Worm (Caenorhabditis elegans) whole organism, late embryonic: ENCODE results near the gene ttr-31.

Experiments used
- C08G9.2 ChIP-seq: sonication (generic microtip); optimal IDR thresholded peaks from 2 replicates; lab custom pipeline; 2016; ENCODE audit warnings: mild to moderate bottlenecking, missing genetic modification characterization, moderate library complexity, missing compliant biosample characterization
- C38D4.7 ChIP-seq: fragments of 200-800 bp; sonication (Bioruptor generic); optimal IDR thresholded peaks from 2 replicates; lab custom pipeline; 2018; ENCODE audit warnings: mild to moderate bottlenecking, missing genetic modification characterization, moderate library complexity, missing compliant biosample characterization
- F13H6.1 ChIP-seq: sonication (generic microtip); optimal IDR thresholded peaks from 2 replicates; lab custom pipeline; 2016; ENCODE audit warnings: missing genetic modification characterization, missing compliant biosample characterization
- K02D7.2 ChIP-seq: sonication (generic microtip); optimal IDR thresholded peaks from 2 replicates; lab custom pipeline; 2017; ENCODE audit warnings: mild to moderate bottlenecking, missing genetic modification characterization, missing compliant biosample characterization
- K09A11.1 ChIP-seq: sonication (generic microtip); optimal IDR thresholded peaks from 2 replicates; lab custom pipeline; 2017; ENCODE audit warnings: antibody characterized with exemption, mild to moderate bottlenecking, missing genetic modification characterization, missing compliant biosample characterization; ENCODE audit not compliant: insufficient read depth
- Y22D7AL.16 ChIP-seq: sonication (generic microtip); optimal IDR thresholded peaks from 2 replicates; lab custom pipeline; 2016; ENCODE audit warnings: missing genetic modification characterization, missing compliant biosample characterization
- ahr-1 ChIP-seq: sonication (generic microtip); optimal IDR thresholded peaks from 2 replicates; lab custom pipeline; 2016; ENCODE audit warnings: missing genetic modification characterization, missing compliant biosample characterization
- ama-1 ChIP-seq: fragments of 150-350 bp; optimal IDR thresholded peaks from 2 replicates; lab custom pipeline; 2014
- ceh-18 ChIP-seq: sonication (generic microtip); optimal IDR thresholded peaks from 2 replicates; lab custom pipeline; 2016; ENCODE audit warnings: missing genetic modification characterization, missing compliant biosample characterization
- ceh-24 ChIP-seq: sonication (generic microtip); optimal IDR thresholded peaks from 2 replicates; lab custom pipeline; 2016; ENCODE audit warnings: mild to moderate bottlenecking, missing genetic modification characterization, missing compliant biosample characterization
- ceh-48 ChIP-seq: sonication (generic microtip); optimal IDR thresholded peaks from 2 replicates; lab custom pipeline; 2016; ENCODE audit warnings: missing genetic modification characterization, inconsistent platforms, missing compliant biosample characterization
- ceh-6 ChIP-seq: fragments of 200-800 bp; sonication (Bioruptor generic); optimal IDR thresholded peaks from 2 replicates; lab custom pipeline; 2018; ENCODE audit warnings: mild to moderate bottlenecking, missing genetic modification characterization, missing compliant biosample characterization
- ceh-9 ChIP-seq: sonication (generic microtip); optimal IDR thresholded peaks from 2 replicates; lab custom pipeline; 2016; ENCODE audit warnings: mild to moderate bottlenecking, missing genetic modification characterization, inconsistent platforms, missing compliant biosample characterization
- che-1 ChIP-seq: sonication (generic microtip); optimal IDR thresholded peaks from 2 replicates; lab custom pipeline; 2016; ENCODE audit warnings: mild to moderate bottlenecking, missing genetic modification characterization, missing compliant biosample characterization
- dmd-4 ChIP-seq: sonication (generic microtip); optimal IDR thresholded peaks from 2 replicates; lab custom pipeline; 2016; ENCODE audit warnings: borderline replicate concordance, missing genetic modification characterization, missing compliant biosample characterization
- dve-1 ChIP-seq: sonication (generic microtip); optimal IDR thresholded peaks from 2 replicates; lab custom pipeline; 2017; ENCODE audit warnings: antibody characterized with exemption, mild to moderate bottlenecking, missing genetic modification characterization, missing compliant biosample characterization
- elt-4 ChIP-seq: sonication (generic microtip); optimal IDR thresholded peaks from 2 replicates; lab custom pipeline; 2016; ENCODE audit warnings: missing genetic modification characterization, missing compliant biosample characterization
- ets-4 ChIP-seq: sonication (generic microtip); optimal IDR thresholded peaks from 2 replicates; lab custom pipeline; 2016; ENCODE audit warnings: missing genetic modification characterization, missing compliant biosample characterization
- eyg-1 ChIP-seq: sonication (generic microtip); optimal IDR thresholded peaks from 2 replicates; lab custom pipeline; 2016; ENCODE audit warnings: missing genotype, missing genetic modification characterization, missing compliant biosample characterization
- fkh-10 ChIP-seq: fragments of 150-350 bp; optimal IDR thresholded peaks from 2 replicates; lab custom pipeline; 2014; ENCODE audit warnings: missing biosample characterization, missing genetic modification reagents, missing genetic modification characterization
- fkh-6 ChIP-seq: sonication (generic microtip); optimal IDR thresholded peaks from 2 replicates; lab custom pipeline; 2016; ENCODE audit warnings: missing genetic modification characterization, missing compliant biosample characterization
- gmeb-2 ChIP-seq: sonication (generic microtip); optimal IDR thresholded peaks from 2 replicates; lab custom pipeline; 2016; ENCODE audit warnings: missing genetic modification characterization, inconsistent platforms, missing compliant biosample characterization
- hlh-13 ChIP-seq: fragments of 200-800 bp; sonication (Bioruptor generic); optimal IDR thresholded peaks from 2 replicates; lab custom pipeline; 2018; ENCODE audit warnings: mild to moderate bottlenecking, missing genetic modification characterization, missing compliant biosample characterization
- hlh-8 ChIP-seq: sonication (generic microtip); optimal IDR thresholded peaks from 2 replicates; lab custom pipeline; 2016; ENCODE audit warnings: missing genotype, missing genetic modification characterization, missing compliant biosample characterization
- lim-6 ChIP-seq: sonication (generic microtip); optimal IDR thresholded peaks from 2 replicates; lab custom pipeline; 2016; ENCODE audit warnings: missing genetic modification characterization, missing compliant biosample characterization
- lin-11 ChIP-seq: fragments of 200-800 bp; sonication (Bioruptor generic); optimal IDR thresholded peaks from 2 replicates; lab custom pipeline; 2018; ENCODE audit warnings: mild to moderate bottlenecking, missing genetic modification characterization, missing compliant biosample characterization
- madf-2 ChIP-seq: sonication (generic microtip); optimal IDR thresholded peaks from 2 replicates; lab custom pipeline; 2017; ENCODE audit warnings: missing genetic modification characterization, missing compliant biosample characterization
- nfya-1 ChIP-seq: sonication (generic microtip); optimal IDR thresholded peaks from 2 replicates; lab custom pipeline; 2017; ENCODE audit warnings: missing genetic modification characterization, mild to moderate bottlenecking, missing compliant biosample characterization, antibody characterized with exemption, moderate library complexity
- nhr-11 ChIP-seq: fragments of 150-350 bp; optimal IDR thresholded peaks from 2 replicates; lab custom pipeline; 2014; ENCODE audit warnings: missing biosample characterization, missing genetic modification characterization
- npax-4 ChIP-seq: sonication (generic microtip); optimal IDR thresholded peaks from 2 replicates; lab custom pipeline; 2016; ENCODE audit warnings: missing genetic modification characterization, missing compliant biosample characterization
- odd-2 ChIP-seq: sonication (generic microtip); optimal IDR thresholded peaks from 2 replicates; lab custom pipeline; 2017; ENCODE audit warnings: antibody characterized with exemption, mild to moderate bottlenecking, missing genetic modification characterization, missing compliant biosample characterization
- pag-3 ChIP-seq: sonication (generic microtip); optimal IDR thresholded peaks from 2 replicates; lab custom pipeline; 2016; ENCODE audit warnings: missing compliant biosample characterization, missing genetic modification characterization, borderline replicate concordance
- pat-9 ChIP-seq: fragments of 200-800 bp; sonication (Bioruptor generic); optimal IDR thresholded peaks from 2 replicates; lab custom pipeline; 2018; ENCODE audit warnings: mild to moderate bottlenecking, missing genetic modification characterization, moderate library complexity, missing compliant biosample characterization
- pax-1 ChIP-seq: fragments of 150-350 bp; optimal IDR thresholded peaks from 2 replicates; lab custom pipeline; 2014; ENCODE audit warnings: missing biosample characterization, missing genetic modification characterization
- pqm-1 ChIP-seq: sonication (generic microtip); optimal IDR thresholded peaks from 2 replicates; lab custom pipeline; 2016; ENCODE audit warnings: missing genetic modification characterization, missing compliant biosample characterization
- pros-1 ChIP-seq: fragments of 150-350 bp; optimal IDR thresholded peaks from 2 replicates; lab custom pipeline; 2014; ENCODE audit warnings: missing biosample characterization, missing genetic modification reagents, missing genetic modification characterization
- ref-2 ChIP-seq: sonication (generic microtip); optimal IDR thresholded peaks from 2 replicates; lab custom pipeline; 2016; ENCODE audit warnings: missing genetic modification characterization, missing compliant biosample characterization
- rnt-1 ChIP-seq: sonication (generic microtip); optimal IDR thresholded peaks from 2 replicates; lab custom pipeline; 2016; ENCODE audit warnings: missing genetic modification characterization, missing compliant biosample characterization
- sox-2 ChIP-seq: fragments of 200-800 bp; sonication (Bioruptor generic); IDR thresholded peaks from 2 replicates; pipeline ENCODE4 v1.3.6; 2022; ENCODE audit warnings: missing genetic modification reagents, missing genetic modification characterization, missing compliant biosample characterization
- sox-4 ChIP-seq: sonication (generic microtip); optimal IDR thresholded peaks from 2 replicates; lab custom pipeline; 2017; ENCODE audit warnings: mild to moderate bottlenecking, missing genetic modification characterization, inconsistent platforms, missing compliant biosample characterization
- tbx-2 ChIP-seq: sonication (generic microtip); optimal IDR thresholded peaks from 2 replicates; lab custom pipeline; 2016; ENCODE audit warnings: missing genetic modification characterization, missing compliant biosample characterization
- tbx-7 ChIP-seq: sonication (generic microtip); optimal IDR thresholded peaks from 2 replicates; lab custom pipeline; 2016; ENCODE audit warnings: missing genotype, missing genetic modification characterization, missing compliant biosample characterization
- unc-3 ChIP-seq, 2 experiments: fragments of 200-800 bp in 1 of 2; sonication (Bioruptor generic) in 1 of 2; sonication (generic microtip) in 1 of 2; conservative IDR thresholded peaks in 1 of 2; optimal IDR thresholded peaks in 1 of 2; 2 replicates each; pipeline versions ENCODE4 v1.3.6 to Lab custom; 2016 to 2022; ENCODE audit warnings: missing compliant biosample characterization in 2 of 2, missing genetic modification characterization in 2 of 2, missing genetic modification reagents in 1 of 2
- unc-42 ChIP-seq: sonication (generic microtip); optimal IDR thresholded peaks from 2 replicates; lab custom pipeline; 2016; ENCODE audit warnings: missing genotype, missing genetic modification characterization, missing compliant biosample characterization
- unc-55 ChIP-seq: sonication (generic microtip); optimal IDR thresholded peaks from 2 replicates; lab custom pipeline; 2017; ENCODE audit warnings: missing biosample characterization, missing genetic modification reagents, missing genetic modification characterization
- unc-86 ChIP-seq: sonication (generic microtip); optimal IDR thresholded peaks from 2 replicates; lab custom pipeline; 2016; ENCODE audit warnings: missing genetic modification characterization, missing compliant biosample characterization
- zip-5 ChIP-seq: sonication (generic microtip); optimal IDR thresholded peaks from 2 replicates; lab custom pipeline; 2016; ENCODE audit warnings: missing genetic modification characterization, missing compliant biosample characterization
- ztf-16 ChIP-seq: sonication (generic microtip); optimal IDR thresholded peaks from 2 replicates; lab custom pipeline; 2017; ENCODE audit warnings: missing genetic modification characterization, missing compliant biosample characterization

Gene ttr-31

DNA sequence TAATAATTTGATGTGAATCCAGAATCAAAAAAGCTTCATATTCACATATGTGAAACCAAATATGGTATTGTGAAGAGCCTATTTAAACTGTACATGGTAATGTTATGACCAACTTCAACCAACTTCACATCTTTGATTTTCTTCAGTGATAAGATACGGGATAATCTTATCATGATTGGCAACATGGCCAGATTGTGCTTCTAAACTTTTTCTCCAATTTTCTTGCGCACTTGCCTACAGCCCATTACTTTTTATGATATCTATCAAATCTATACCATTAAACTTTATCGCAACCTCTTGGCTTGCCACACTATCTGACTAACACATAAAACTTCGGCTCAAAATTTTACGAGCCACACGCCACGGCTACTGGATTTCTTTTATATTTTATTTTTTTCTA is 23.6 kb upstream of the ttr-31 start:
- TF ChIP-seq K02D7.2 (tag; lab: Kevin White, UChicago): no peak
- no peak for TF ChIP-seq ref-2
- no peak for TF ChIP-seq pax-1
- no peak for TF ChIP-seq ceh-9 (tag; lab: Kevin White, UChicago)
- no peak for TF ChIP-seq ahr-1
- no peak for TF ChIP-seq unc-55 (GFP tag; lab: Kevin White, UChicago)
- TF ChIP-seq fkh-6 (tag; lab: Kevin White, UChicago): no peak
- no peak for TF ChIP-seq pqm-1
- TF ChIP-seq nhr-11: no peak
- no peak for TF ChIP-seq zip-5 (tag; lab: Kevin White, UChicago)
- TF ChIP-seq dve-1 (tag; lab: Kevin White, UChicago): no peak
- no peak for TF ChIP-seq lim-6 (tag; lab: Kevin White, UChicago)
- no peak for TF ChIP-seq ztf-16 (tag; lab: Kevin White, UChicago)
- no peak for TF ChIP-seq npax-4 (tag; lab: Kevin White, UChicago)
- no peak for TF ChIP-seq K09A11.1
- TF ChIP-seq tbx-2 (tag; lab: Kevin White, UChicago): no peak
- TF ChIP-seq pag-3 (tag; lab: Kevin White, UChicago): no peak

DNA sequence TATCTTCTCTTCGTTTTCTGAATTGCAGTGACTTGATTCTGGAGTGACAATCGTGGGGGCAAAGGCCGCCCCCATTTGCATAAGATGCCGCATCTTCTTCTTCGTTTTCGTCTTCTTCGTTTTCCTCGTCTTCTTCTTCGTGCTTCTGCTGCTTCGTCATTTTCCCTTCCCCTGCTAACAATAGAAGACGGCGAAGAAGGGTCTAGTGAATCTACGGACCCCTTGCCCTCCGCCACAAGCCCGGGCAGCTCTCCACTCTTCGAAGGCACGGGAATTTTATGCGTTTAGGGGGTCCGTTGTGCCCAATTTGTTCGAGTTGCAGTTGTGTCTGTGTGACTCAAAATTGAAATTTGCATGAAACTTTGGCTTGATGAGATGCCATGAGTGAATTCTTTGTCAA is 23.0 kb upstream of the ttr-31 start:
- peak; percentile 16 for TF ChIP-seq unc-42 (tag; lab: Kevin White, UChicago)
- TF ChIP-seq pros-1 (tag; lab: Kevin White, UChicago): peak; percentile 61
- no peak for TF ChIP-seq C08G9.2 (tag; lab: Kevin White, UChicago)
- no peak for TF ChIP-seq sox-4 (tag; lab: Kevin White, UChicago)
- no peak for TF ChIP-seq hlh-13 (GFP tag; lab: Kevin White, UChicago)
- TF ChIP-seq C38D4.7 (GFP tag; lab: Kevin White, UChicago): peak; percentile 33
- no peak for TF ChIP-seq unc-3 (GFP tag; conservative IDR thresholded peaks at IDR 0.05; lab: Robert Waterston, UW)
- no peak for TF ChIP-seq unc-3 (tag; optimal IDR thresholded peaks at IDR 0.05; lab: Kevin White, UChicago)
- no peak for TF ChIP-seq ref-2
- no peak for TF ChIP-seq pax-1

DNA sequence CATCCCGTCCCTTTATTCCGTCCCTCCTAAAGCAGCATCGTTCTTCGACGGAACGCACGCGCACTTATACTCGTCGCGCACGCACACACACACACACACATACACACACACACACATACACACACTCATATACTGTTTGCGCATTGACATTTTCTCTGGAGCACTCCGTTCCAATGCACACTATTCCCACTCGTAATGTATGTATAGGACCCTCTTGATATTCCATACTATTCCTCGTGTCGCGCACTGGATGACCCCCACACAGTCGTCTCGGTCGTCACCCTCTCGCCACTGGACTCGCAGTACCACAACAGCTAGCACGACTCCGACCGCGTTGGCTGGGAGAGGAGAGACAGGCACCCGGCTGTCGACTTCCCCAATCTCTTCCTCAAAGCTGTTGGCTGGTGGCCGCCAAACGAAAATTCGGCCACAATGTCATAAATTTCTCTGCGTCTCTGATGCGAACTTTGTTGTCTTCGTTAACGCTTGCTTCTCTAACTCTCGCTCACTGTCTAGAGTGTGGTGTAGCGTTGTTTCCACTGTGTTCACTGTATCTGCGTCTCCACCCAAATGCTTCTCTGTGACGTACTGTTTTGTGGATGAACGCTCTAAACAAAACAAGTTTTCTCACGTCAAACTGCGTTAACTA is 22.3 kb upstream of the ttr-31 start:
- TF ChIP-seq fkh-10 (no peak), F13H6.1 (tag; lab: Kevin White, UChicago) (peak; percentile 78), ceh-24 (no peak), gmeb-2 (tag; lab: Kevin White, UChicago) (no peak), sox-2 (GFP tag; lab: Robert Waterston, UW) (no peak), ahr-1 (peak; percentile 9), ceh-9 (tag; lab: Kevin White, UChicago) (no peak), ama-1 (lab: Kevin White, UChicago) (peak; percentile 34), madf-2 (tag; lab: Kevin White, UChicago) (peak; percentile 73), nfya-1 (peak; percentile 89), hlh-8 (peak; percentile 69), ceh-6 (peak; percentile 76), odd-2 (tag; lab: Kevin White, UChicago) (no peak), tbx-7 (tag; lab: Kevin White, UChicago) (peak; percentile 58), ets-4 (tag; lab: Kevin White, UChicago) (peak; percentile 74), pat-9 (tag; lab: Kevin White, UChicago) (peak; percentile 52), eyg-1 (peak; percentile 71), ceh-48 (tag; lab: Kevin White, UChicago) (peak; percentile 50), dmd-4 (tag; lab: Kevin White, UChicago) (no peak), ceh-18 (peak; percentile 86), Y22D7AL.16 (no peak), fkh-6 (tag; lab: Kevin White, UChicago) (no peak), ref-2 (peak; percentile 89), unc-86 (tag; lab: Kevin White, UChicago) (no peak), che-1 (tag; lab: Kevin White, UChicago) (no peak), elt-4 (tag; lab: Kevin White, UChicago) (no peak), pag-3 (tag; lab: Kevin White, UChicago) (peak; percentile 58), K09A11.1 (peak; percentile 16), lin-11 (tag; lab: Kevin White, UChicago) (no peak), pqm-1 (no peak), lim-6 (tag; lab: Kevin White, UChicago) (peak; percentile 45), rnt-1 (tag; lab: Kevin White, UChicago) (peak; percentile 94)
